Fruit fly (Drosophila melanogaster): ENCODE results near the gene CG11586.

The CG11586 gene

dm6 chr3L:4286784-4287183 is 24.5 kb upstream of the CG11586 start, which contains the start of gene TfIIEbeta (continued):
- no peak for TF ChIP-seq wor (GFP tag; IDR thresholded peaks at IDR 0.05)
- no peak for TF ChIP-seq peb (GFP tag; IDR thresholded peaks at IDR 0.05)
- peak; percentile 11 for TF ChIP-seq Nf-YC (tag; optimal IDR thresholded peaks at IDR 0.05)
- TF ChIP-seq BEAF-32 (GFP tag; optimal IDR thresholded peaks at IDR 0.05) = peak; percentile 1
- TF ChIP-seq Atf-2 (GFP tag; optimal IDR thresholded peaks at IDR 0.05) = no peak
- no peak for TF ChIP-seq schlank (tag; optimal IDR thresholded peaks at IDR 0.05)
- peak; percentile 4 for TF ChIP-seq CG30020 (tag; optimal IDR thresholded peaks at IDR 0.05)
- no peak for TF ChIP-seq CG3163 (GFP tag; optimal IDR thresholded peaks at IDR 0.05)
- no peak for TF ChIP-seq D (optimal IDR thresholded peaks at IDR 0.05)
- TF ChIP-seq D (GFP tag; optimal IDR thresholded peaks at IDR 0.05) = peak; percentile 7
- TF ChIP-seq Med (GFP tag) = peak; percentile 59
- TF ChIP-seq lbe (GFP tag; optimal IDR thresholded peaks at IDR 0.05) = peak; percentile 46
- TF ChIP-seq CG31441 (GFP tag; IDR thresholded peaks at IDR 0.05) = no peak; the same call in 1 of the 2 replicates
- no peak for TF ChIP-seq wek (GFP tag; optimal IDR thresholded peaks at IDR 0.05)
- no peak for TF ChIP-seq ttk (GFP tag; IDR thresholded peaks at IDR 0.05)
- peak; percentile 1 for TF ChIP-seq sug (tag; optimal IDR thresholded peaks at IDR 0.05)
- TF ChIP-seq Vsx1 (GFP tag; optimal IDR thresholded peaks at IDR 0.05) = no peak
- TF ChIP-seq pita (GFP tag; optimal IDR thresholded peaks at IDR 0.05) = no peak
- TF ChIP-seq CG10959 (GFP tag; IDR thresholded peaks at IDR 0.05) = no peak
- TF ChIP-seq sens (GFP tag) = peak; percentile 64
- TF ChIP-seq chinmo (GFP tag; IDR thresholded peaks at IDR 0.05; ENCODE audit: partially characterized antibody) = no peak
- no peak for TF ChIP-seq sr (GFP tag; IDR thresholded peaks at IDR 0.05)
- TF ChIP-seq CG18011 (GFP tag; optimal IDR thresholded peaks at IDR 0.05) = no peak
- TF ChIP-seq CG8388 (GFP tag; optimal IDR thresholded peaks at IDR 0.05) = no peak
- TF ChIP-seq CG17568 (GFP tag; optimal IDR thresholded peaks at IDR 0.05) = no peak
- no peak for TF ChIP-seq Dip2 (GFP tag; IDR thresholded peaks at IDR 0.05)
- TF ChIP-seq CG14710 (tag; optimal IDR thresholded peaks at IDR 0.05) = peak; percentile 49
- no peak for TF ChIP-seq Ets65A (GFP tag)
- TF ChIP-seq insv (GFP tag; optimal IDR thresholded peaks at IDR 0.05) = peak in 1 of 2 experiments; percentile 7
- TF ChIP-seq chif (GFP tag; optimal IDR thresholded peaks at IDR 0.05) = no peak
- peak; percentile 28 for TF ChIP-seq Asciz (GFP tag; optimal IDR thresholded peaks at IDR 0.05)
- TF ChIP-seq az2 (GFP tag; optimal IDR thresholded peaks at IDR 0.05) = peak; percentile 28
- TF ChIP-seq mld (GFP tag; IDR thresholded peaks at IDR 0.05; ENCODE audit: partially characterized antibody) = no peak
- no peak for TF ChIP-seq CG31365 (tag; optimal IDR thresholded peaks at IDR 0.05)
- TF ChIP-seq CG8924 (tag; optimal IDR thresholded peaks at IDR 0.05) = peak; percentile 38
- TF ChIP-seq pum (GFP tag; optimal IDR thresholded peaks at IDR 0.05) = no peak
- TF ChIP-seq Jarid2 (GFP tag; optimal IDR thresholded peaks at IDR 0.05) = no peak
- TF ChIP-seq CG10209 (GFP tag; optimal IDR thresholded peaks at IDR 0.05) = peak; percentile 6
- no peak for TF ChIP-seq gfzf (GFP tag; optimal IDR thresholded peaks at IDR 0.05)
- no peak for TF ChIP-seq Elba2 (GFP tag; optimal IDR thresholded peaks at IDR 0.05)
- TF ChIP-seq bowl (GFP tag; IDR thresholded peaks at IDR 0.05) = no peak
- TF ChIP-seq CG16863 (GFP tag; optimal IDR thresholded peaks at IDR 0.05) = no peak
- TF ChIP-seq bbx (GFP tag; IDR thresholded peaks at IDR 0.05; ENCODE audit: partially characterized antibody) = no peak
- peak; percentile 57 for TF ChIP-seq scrt (GFP tag; optimal IDR thresholded peaks at IDR 0.05)
- no peak for TF ChIP-seq CG4282 (GFP tag; optimal IDR thresholded peaks at IDR 0.05)
- no peak for TF ChIP-seq CG4820 (GFP tag; optimal IDR thresholded peaks at IDR 0.05)
- TF ChIP-seq her (GFP tag; optimal IDR thresholded peaks at IDR 0.05) = no peak
- TF ChIP-seq H15 (GFP tag; IDR thresholded peaks at IDR 0.05) = no peak
- no peak for TF ChIP-seq CG7786 (GFP tag; optimal IDR thresholded peaks at IDR 0.05)
- TF ChIP-seq CG5180 (GFP tag; optimal IDR thresholded peaks at IDR 0.05) = no peak
- no peak for TF ChIP-seq CG11093 (GFP tag; IDR thresholded peaks at IDR 0.05)
- no peak for TF ChIP-seq CG3995 (GFP tag; optimal IDR thresholded peaks at IDR 0.05)

All from whole organism, embryonic.